Worm (Caenorhabditis elegans) whole organism, L4 larva: ENCODE measurements around the gene D1086.3.
A peak's percentile ranks its signal among the peaks of the same experiment; 100 is the strongest.

ENCODE experiments used
- F10B5.3 ChIP-seq: sonication (generic microtip); optimal IDR thresholded peaks from 2 replicates; lab custom pipeline; 2016; ENCODE audit warnings: mild to moderate bottlenecking, missing genetic modification characterization, missing compliant biosample characterization
- F37D6.2 ChIP-seq: sonication (generic microtip); optimal IDR thresholded peaks from 2 replicates; lab custom pipeline; 2016; ENCODE audit warnings: mild to moderate bottlenecking, missing genetic modification characterization, missing compliant biosample characterization
- F49E8.2 ChIP-seq: sonication (generic microtip); optimal IDR thresholded peaks from 2 replicates; lab custom pipeline; 2016; ENCODE audit warnings: missing compliant biosample characterization, mild to moderate bottlenecking, missing genetic modification characterization, borderline replicate concordance
- T26A8.4 ChIP-seq: fragments of 200-800 bp; sonication (Bioruptor generic); IDR thresholded peaks from 2 replicates; pipeline ENCODE4 v1.3.6; 2022; ENCODE audit warnings: missing genetic modification characterization, missing compliant biosample characterization
- Y48G9A.11 ChIP-seq: fragments of 200-800 bp; sonication (Bioruptor generic); IDR thresholded peaks from 2 replicates; pipeline ENCODE4 v1.3.6; 2022; ENCODE audit warnings: missing genetic modification reagents, missing genetic modification characterization, missing compliant biosample characterization
- Y75B8A.6 ChIP-seq: fragments of 200-800 bp; sonication (Bioruptor generic); IDR thresholded peaks from 2 replicates; pipeline ENCODE4 v1.3.6; 2022; ENCODE audit warnings: missing genetic modification reagents, missing genetic modification characterization, missing compliant biosample characterization
- ZK337.2 ChIP-seq: fragments of 200-800 bp; sonication (Bioruptor generic); IDR thresholded peaks from 2 replicates; pipeline ENCODE4 v1.3.6; 2022; ENCODE audit warnings: missing genetic modification reagents, missing genetic modification characterization, missing compliant biosample characterization
- aha-1 ChIP-seq: fragments of 150-350 bp; peaks from one replicate; lab custom pipeline; 2014; ENCODE audit warnings: missing biosample characterization, missing genetic modification characterization
- aly-2 ChIP-seq: sonication (generic microtip); optimal IDR thresholded peaks from 2 replicates; lab custom pipeline; 2018; ENCODE audit warnings: missing biosample characterization, missing genetic modification characterization
- ama-1 ChIP-seq: fragments of 150-350 bp; optimal IDR thresholded peaks from 2 replicates; lab custom pipeline; 2014; ENCODE audit warnings: inconsistent platforms, mixed read lengths
- arid-1 ChIP-seq: fragments of 200-800 bp; sonication (Bioruptor generic); conservative IDR thresholded peaks from 2 replicates; pipeline ENCODE4 v1.3.6; 2022; ENCODE audit warnings: missing genetic modification reagents, missing genetic modification characterization, missing compliant biosample characterization
- ceh-32 ChIP-seq: sonication (generic microtip); optimal IDR thresholded peaks from 2 replicates; lab custom pipeline; 2016; ENCODE audit warnings: mild to moderate bottlenecking, missing genetic modification characterization, missing compliant biosample characterization; ENCODE audit not compliant: poor library complexity
- ceh-82 ChIP-seq: sonication (generic microtip); optimal IDR thresholded peaks from 2 replicates; lab custom pipeline; 2017; ENCODE audit warnings: missing biosample characterization, missing genetic modification characterization
- ces-1 ChIP-seq: fragments of 150-350 bp; sonication (generic microtip); optimal IDR thresholded peaks from 4 replicates; lab custom pipeline; 2014; ENCODE audit warnings: missing biosample characterization, missing genetic modification reagents, missing genetic modification characterization
- daf-12 ChIP-seq: fragments of 150-350 bp; optimal IDR thresholded peaks from 2 replicates; lab custom pipeline; 2014; ENCODE audit warnings: missing biosample characterization, missing genetic modification reagents, missing genetic modification characterization
- daf-16 ChIP-seq, 3 experiments: sonication (generic microtip); optimal IDR thresholded peaks; 2 replicates each; lab custom pipeline; 2016 to 2017; ENCODE audit warnings: missing genetic modification characterization in 3 of 3, missing genetic modification reagents in 3 of 3, mild to moderate bottlenecking in 2 of 3, missing compliant biosample characterization in 2 of 3, missing biosample characterization in 1 of 3, moderate library complexity in 1 of 3
- daf-19 ChIP-seq: fragments of 200-800 bp; sonication (Bioruptor generic); conservative IDR thresholded peaks from 2 replicates; pipeline ENCODE4 v1.3.6; 2022; ENCODE audit warnings: missing genetic modification characterization, missing compliant biosample characterization
- duxl-1 ChIP-seq: sonication (generic microtip); optimal IDR thresholded peaks from 2 replicates; lab custom pipeline; 2016; ENCODE audit warnings: mild to moderate bottlenecking, missing genetic modification characterization, moderate library complexity, missing compliant biosample characterization; ENCODE audit not compliant: poor library complexity
- dve-1 ChIP-seq: sonication (generic microtip); optimal IDR thresholded peaks from 2 replicates; lab custom pipeline; 2017; ENCODE audit warnings: antibody characterized with exemption, mild to moderate bottlenecking, missing genetic modification characterization, missing compliant biosample characterization; ENCODE audit not compliant: insufficient read depth
- egl-27 ChIP-seq: sonication (generic microtip); optimal IDR thresholded peaks from 3 replicates; lab custom pipeline; 2017; ENCODE audit warnings: missing biosample characterization, missing genetic modification reagents, missing genetic modification characterization
- fkh-10 ChIP-seq: fragments of 150-350 bp; optimal IDR thresholded peaks from 2 replicates; lab custom pipeline; 2014; ENCODE audit warnings: missing biosample characterization, missing genetic modification reagents, missing genetic modification characterization
- fos-1 ChIP-seq: fragments of 150-350 bp; optimal IDR thresholded peaks from 2 replicates; lab custom pipeline; 2014; ENCODE audit warnings: missing biosample characterization, missing genetic modification characterization
- hlh-11 ChIP-seq: fragments of 200-800 bp; sonication (Bioruptor generic); optimal IDR thresholded peaks from 2 replicates; lab custom pipeline; 2018; ENCODE audit warnings: mild to moderate bottlenecking, missing genetic modification characterization, missing compliant biosample characterization
- hlh-30 ChIP-seq: sonication (generic microtip); optimal IDR thresholded peaks from 2 replicates; lab custom pipeline; 2017; ENCODE audit warnings: antibody characterized with exemption, mild to moderate bottlenecking, missing genetic modification characterization, missing compliant biosample characterization; ENCODE audit not compliant: insufficient read depth
- hmg-1.1 ChIP-seq: fragments of 200-800 bp; sonication (Bioruptor generic); IDR thresholded peaks from 2 replicates; pipeline ENCODE4 v1.3.6; 2022; ENCODE audit warnings: missing genetic modification reagents, missing genetic modification characterization, missing compliant biosample characterization
- lin-1 ChIP-seq: fragments of 200-800 bp; sonication (Bioruptor generic); IDR thresholded peaks from 2 replicates; pipeline ENCODE4 v1.3.6; 2022; ENCODE audit warnings: missing genetic modification reagents, missing genetic modification characterization, missing compliant biosample characterization
- lin-13 ChIP-seq: fragments of 150-350 bp; optimal IDR thresholded peaks from 2 replicates; lab custom pipeline; 2014; ENCODE audit warnings: missing biosample characterization, missing genetic modification reagents, missing genetic modification characterization
- lin-38 ChIP-seq: fragments of 200-800 bp; sonication (Bioruptor generic); IDR thresholded peaks from 2 replicates; pipeline ENCODE4 v1.3.6; 2022; ENCODE audit warnings: missing genetic modification reagents, missing genetic modification characterization, missing compliant biosample characterization
- lir-3 ChIP-seq: sonication (generic microtip); optimal IDR thresholded peaks from 2 replicates; lab custom pipeline; 2016; ENCODE audit warnings: mild to moderate bottlenecking, missing genetic modification characterization, missing compliant biosample characterization
- lsy-2 ChIP-seq, 2 experiments: fragments of 150-350 bp in 1 of 2; sonication (generic microtip) in 1 of 2; optimal IDR thresholded peaks; 2 replicates each; lab custom pipeline; 2014 to 2017; ENCODE audit warnings: missing biosample characterization in 2 of 2, missing genetic modification characterization in 2 of 2
- mes-2 ChIP-seq: sonication (generic microtip); optimal IDR thresholded peaks from 2 replicates; lab custom pipeline; 2016; ENCODE audit warnings: missing genotype, mild to moderate bottlenecking, missing genetic modification characterization, missing compliant biosample characterization; ENCODE audit not compliant: poor library complexity, severe bottlenecking
- mxl-3 ChIP-seq: fragments of 200-800 bp; sonication (Bioruptor generic); optimal IDR thresholded peaks from 2 replicates; lab custom pipeline; 2018; ENCODE audit warnings: mild to moderate bottlenecking, missing genetic modification characterization, missing compliant biosample characterization
- nhr-102 ChIP-seq: sonication (generic microtip); optimal IDR thresholded peaks from 2 replicates; lab custom pipeline; 2016; ENCODE audit warnings: mild to moderate bottlenecking, missing genetic modification characterization, moderate library complexity, missing compliant biosample characterization
- nhr-28 ChIP-seq: fragments of 150-350 bp; optimal IDR thresholded peaks from 2 replicates; lab custom pipeline; 2014; ENCODE audit warnings: missing biosample characterization, missing genetic modification characterization
- nhr-42 ChIP-seq: fragments of 200-800 bp; sonication (Bioruptor generic); IDR thresholded peaks from 2 replicates; pipeline ENCODE4 v1.3.6; 2022; ENCODE audit warnings: missing genetic modification characterization, missing compliant biosample characterization
- nhr-77 ChIP-seq: fragments of 150-350 bp; optimal IDR thresholded peaks from 2 replicates; lab custom pipeline; 2014; ENCODE audit warnings: missing biosample characterization, missing genetic modification characterization
- pha-4 ChIP-seq, 2 experiments: fragments of 150-350 bp in 1 of 2; fragments of 200-800 bp in 1 of 2; sonication (Bioruptor generic) in 1 of 2; IDR thresholded peaks in 1 of 2; optimal IDR thresholded peaks in 1 of 2; 2 replicates each; pipeline versions ENCODE4 v1.3.6 to Lab custom; 2014 to 2022; ENCODE audit warnings: missing genetic modification characterization in 2 of 2, missing genetic modification reagents in 2 of 2, missing biosample characterization in 1 of 2, missing compliant biosample characterization in 1 of 2
- php-3 ChIP-seq: fragments of 200-800 bp; sonication (Bioruptor generic); IDR thresholded peaks from 2 replicates; pipeline ENCODE4 v1.3.6; 2022; ENCODE audit warnings: missing genetic modification reagents, missing genetic modification characterization, missing compliant biosample characterization
- rbr-2 ChIP-seq: sonication (generic microtip); optimal IDR thresholded peaks from 2 replicates; lab custom pipeline; 2016; ENCODE audit warnings: missing genotype, missing genetic modification characterization, missing compliant biosample characterization
- saeg-2 ChIP-seq: fragments of 200-800 bp; sonication (Bioruptor generic); IDR thresholded peaks from 2 replicates; pipeline ENCODE4 v1.3.6; 2022; ENCODE audit warnings: missing genetic modification reagents, missing genetic modification characterization, missing compliant biosample characterization
- sdz-12 ChIP-seq: fragments of 200-800 bp; sonication (Bioruptor generic); optimal IDR thresholded peaks from 2 replicates; lab custom pipeline; 2018; ENCODE audit warnings: mild to moderate bottlenecking, missing genetic modification characterization, missing compliant biosample characterization
- snpc-1.2 ChIP-seq: fragments of 200-800 bp; sonication (Bioruptor generic); IDR thresholded peaks from 2 replicates; pipeline ENCODE4 v1.3.6; 2022; ENCODE audit warnings: missing genetic modification reagents, missing genetic modification characterization, missing compliant biosample characterization
- snpc-4 ChIP-seq: fragments of 150-350 bp; optimal IDR thresholded peaks from 2 replicates; lab custom pipeline; 2014; ENCODE audit warnings: missing biosample characterization, missing genetic modification characterization
- spr-1 ChIP-seq: sonication (generic microtip); optimal IDR thresholded peaks from 2 replicates; lab custom pipeline; 2016; ENCODE audit warnings: mild to moderate bottlenecking, missing genetic modification characterization, missing compliant biosample characterization
- tag-97 ChIP-seq: fragments of 200-800 bp; sonication (Bioruptor generic); IDR thresholded peaks from 2 replicates; pipeline ENCODE4 v1.3.6; 2022; ENCODE audit warnings: missing genetic modification characterization, missing compliant biosample characterization
- tra-1 ChIP-seq: fragments of 200-800 bp; sonication (Bioruptor generic); IDR thresholded peaks from 2 replicates; pipeline ENCODE4 v1.3.6; 2022; ENCODE audit warnings: missing genetic modification reagents, missing genetic modification characterization, missing compliant biosample characterization
- unc-130 ChIP-seq: sonication (generic microtip); optimal IDR thresholded peaks from 2 replicates; lab custom pipeline; 2016; ENCODE audit warnings: missing genetic modification reagents, missing genetic modification characterization, missing compliant biosample characterization
- unc-39 ChIP-seq: sonication (generic microtip); optimal IDR thresholded peaks from 2 replicates; lab custom pipeline; 2017; ENCODE audit warnings: missing biosample characterization, missing genetic modification characterization
- zag-1 ChIP-seq: fragments of 150-350 bp; optimal IDR thresholded peaks from 2 replicates; lab custom pipeline; 2014; ENCODE audit warnings: missing biosample characterization, missing genetic modification characterization
- ztf-7 ChIP-seq: fragments of 150-350 bp; optimal IDR thresholded peaks from 2 replicates; lab custom pipeline; 2014; ENCODE audit warnings: missing biosample characterization, missing genetic modification characterization

The D1086.3 gene

DNA sequence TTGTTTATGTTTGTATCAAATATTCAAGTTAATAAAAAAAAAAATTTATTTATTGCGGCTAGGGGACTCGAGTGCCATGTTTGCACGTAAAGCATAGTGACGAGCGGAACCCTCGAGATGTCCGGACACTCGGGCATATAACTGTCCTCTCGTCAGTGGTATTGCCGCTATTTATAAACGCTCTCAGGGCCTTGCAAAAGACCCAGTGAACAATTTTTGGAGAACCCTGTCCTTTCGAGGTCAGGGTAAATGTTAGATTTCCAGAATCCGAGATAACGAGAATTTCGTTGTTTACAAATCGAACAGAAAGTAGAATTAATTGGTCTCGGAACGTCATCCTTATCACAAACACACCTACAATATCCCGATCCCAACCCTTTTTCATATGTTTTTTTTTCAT, at the start of gene D1086.3:
TSS of gene D1086.3 (plus strand) at position 390 of the 400 bp plus-strand sequence.
- TF ChIP-seq mes-2 (tag; lab: Kevin White, UChicago) (peak; percentile 74), dve-1 (tag; lab: Kevin White, UChicago) (no peak), arid-1 (GFP tag; lab: Robert Waterston, UW) (peak; percentile 57; the same call in 1 of the 2 replicates), Y75B8A.6 (GFP tag; lab: Robert Waterston, UW) (no peak), spr-1 (tag; lab: Kevin White, UChicago) (no peak), snpc-4 (tag; lab: Kevin White, UChicago) (peak; percentile 88), tag-97 (no peak), hmg-1.1 (GFP tag; lab: Robert Waterston, UW) (0 out of 2 replicates have a peak, but pooled peaks have one; percentile 23), aha-1 (tag; lab: Kevin White, UChicago) (no peak), sdz-12 (GFP tag; lab: Kevin White, UChicago) (no peak), unc-39 (no peak), snpc-1.2 (GFP tag; lab: Robert Waterston, UW) (peak; percentile 73; the same call in 1 of the 2 replicates), F10B5.3 (peak; percentile 62), ceh-32 (tag; lab: Kevin White, UChicago) (no peak), lsy-2 (tag; optimal IDR thresholded peaks at IDR 0.05; lab: Kevin White, UChicago) (peak in 1 of 2 experiments; percentile 37), daf-19 (GFP tag; lab: Robert Waterston, UW) (0 out of 2 replicates have a peak, but pooled peaks have one; percentile 46), lin-38 (GFP tag; lab: Robert Waterston, UW) (peak; percentile 73; the same call in 1 of the 2 replicates), nhr-28 (tag; lab: Kevin White, UChicago) (no peak), zag-1 (tag; lab: Kevin White, UChicago) (no peak), duxl-1 (peak; percentile 14), egl-27 (tag; lab: Kevin White, UChicago) (no peak), ama-1 (peak; percentile 97), T26A8.4 (GFP tag; lab: Robert Waterston, UW) (peak; percentile 62), saeg-2 (GFP tag; lab: Robert Waterston, UW) (no peak), Y48G9A.11 (GFP tag; lab: Robert Waterston, UW) (peak; percentile 56; the same call in 1 of the 2 replicates), mxl-3 (GFP tag; lab: Kevin White, UChicago) (no peak), daf-16 (GFP tag; optimal IDR thresholded peaks at IDR 0.05; lab: Kevin White, UChicago) (peak; percentile 36 to 76), daf-16 (tag; optimal IDR thresholded peaks at IDR 0.05; lab: Kevin White, UChicago) (peak; percentile 55), tra-1 (GFP tag; lab: Robert Waterston, UW) (no peak), ces-1 (GFP tag; lab: Kevin White, UChicago) (no peak), hlh-11 (tag; lab: Kevin White, UChicago) (peak; percentile 30), php-3 (GFP tag; lab: Robert Waterston, UW) (0 out of 2 replicates have a peak, but pooled peaks have one; percentile 20), fkh-10 (GFP tag; lab: Kevin White, UChicago) (no peak), ztf-7 (tag; lab: Kevin White, UChicago) (no peak), lir-3 (tag; lab: Kevin White, UChicago) (no peak), nhr-102 (tag; lab: Kevin White, UChicago) (peak; percentile 11), daf-12 (tag; lab: Kevin White, UChicago) (no peak), ZK337.2 (GFP tag; lab: Robert Waterston, UW) (no peak), nhr-77 (no peak), F49E8.2 (tag; lab: Kevin White, UChicago) (peak; percentile 85), hlh-30 (tag; lab: Kevin White, UChicago) (peak; percentile 38), aly-2 (no peak), nhr-42 (GFP tag; lab: Robert Waterston, UW) (no peak), lin-1 (0 out of 2 replicates have a peak, but pooled peaks have one; percentile 42), fos-1 (tag; lab: Kevin White, UChicago) (no peak), pha-4 (GFP tag; IDR thresholded peaks at IDR 0.05; lab: Robert Waterston, UW) (0 out of 2 replicates have a peak, but pooled peaks have one; percentile 39), pha-4 (tag; optimal IDR thresholded peaks at IDR 0.05; lab: Kevin White, UChicago) (no peak), rbr-2 (tag; lab: Kevin White, UChicago) (peak; percentile 19), ceh-82 (no peak), lin-13 (GFP tag; lab: Kevin White, UChicago) (peak; percentile 23), F37D6.2 (tag; lab: Kevin White, UChicago) (no peak), unc-130 (GFP tag; lab: Kevin White, UChicago) (no peak)
